Fruit fly (Drosophila melanogaster) whole organism, prepupa: ENCODE measurements around the gene oc.

Experiments
- CG10669 ChIP-seq: fragments of 200-800 bp; sonication (Bioruptor generic); optimal IDR thresholded peaks from 3 replicates; lab custom pipeline; 2018; ENCODE audit warnings: missing biosample characterization, mild to moderate bottlenecking, missing genetic modification characterization, moderate library complexity
- CG11902 ChIP-seq: fragments of 200-800 bp; sonication (Bioruptor generic); optimal IDR thresholded peaks from 3 replicates; lab custom pipeline; 2016; ENCODE audit warnings: missing biosample characterization, missing genetic modification characterization
- CG15336 ChIP-seq: fragments of 200-800 bp; sonication (Bioruptor generic); IDR thresholded peaks from 2 replicates; pipeline ENCODE4 v1.3.6; 2022; ENCODE audit warnings: missing biosample characterization, missing genetic modification characterization
- CG1621 ChIP-seq: fragments of 200-800 bp; sonication (Bioruptor generic); optimal IDR thresholded peaks from 3 replicates; lab custom pipeline; 2018; ENCODE audit warnings: missing biosample characterization, mild to moderate bottlenecking, missing genetic modification characterization
- CG34406 ChIP-seq: fragments of 200-800 bp; sonication (Bioruptor generic); optimal IDR thresholded peaks from 3 replicates; lab custom pipeline; 2016; ENCODE audit warnings: missing biosample characterization, missing genetic modification characterization
- CG6163 ChIP-seq: fragments of 200-800 bp; sonication (Bioruptor generic); IDR thresholded peaks from 3 replicates; pipeline ENCODE4 v1.3.6; 2022; ENCODE audit warnings: missing biosample characterization, missing genetic modification characterization
- CG6808 ChIP-seq: fragments of 200-800 bp; sonication (Bioruptor generic); optimal IDR thresholded peaks from 3 replicates; lab custom pipeline; 2017; ENCODE audit warnings: missing biosample characterization, missing genetic modification characterization, mild to moderate bottlenecking, moderate library complexity, missing genetic modification reagents
- CG8119 ChIP-seq: fragments of 200-800 bp; sonication (Bioruptor generic); IDR thresholded peaks from 3 replicates; pipeline ENCODE4 v1.3.6; 2022; ENCODE audit warnings: missing biosample characterization, missing genetic modification characterization
- CG8319 ChIP-seq: fragments of 200-800 bp; sonication (Bioruptor generic); optimal IDR thresholded peaks from 3 replicates; lab custom pipeline; 2016; ENCODE audit warnings: missing biosample characterization, missing genetic modification characterization
- CG9139 ChIP-seq: fragments of 200-800 bp; sonication (Bioruptor generic); optimal IDR thresholded peaks from 3 replicates; lab custom pipeline; 2017; ENCODE audit warnings: missing biosample characterization, mild to moderate bottlenecking, missing genetic modification characterization
- Eip78C ChIP-seq: fragments of 200-800 bp; sonication (Bioruptor generic); peaks from one replicate; lab custom pipeline; 2016; ENCODE audit warnings: missing biosample characterization, missing genetic modification characterization
- Met ChIP-seq: fragments of 200-800 bp; sonication (Bioruptor generic); optimal IDR thresholded peaks from 3 replicates; lab custom pipeline; 2016; ENCODE audit warnings: missing biosample characterization, missing genetic modification characterization
- dsx ChIP-seq: fragments of 200-800 bp; optimal IDR thresholded peaks from 3 replicates; lab custom pipeline; 2019; ENCODE audit warnings: missing biosample characterization, mild to moderate bottlenecking, missing genetic modification characterization, moderate library complexity; ENCODE audit not compliant: poor library complexity, severe bottlenecking
- eg ChIP-seq: fragments of 200-800 bp; sonication (Bioruptor generic); IDR thresholded peaks from 3 replicates; pipeline ENCODE4 v1.3.6; 2022; ENCODE audit warnings: missing biosample characterization, missing genetic modification characterization
- salr ChIP-seq, 2 experiments: fragments of 200-800 bp; sonication (Bioruptor generic); optimal IDR thresholded peaks; 3 replicates each; lab custom pipeline; 2016 to 2018; ENCODE audit warnings: missing biosample characterization in 2 of 2, missing genetic modification characterization in 2 of 2, mild to moderate bottlenecking in 1 of 2
- spab ChIP-seq: fragments of 200-800 bp; sonication (Bioruptor generic); optimal IDR thresholded peaks from 2 replicates; lab custom pipeline; 2017; ENCODE audit warnings: missing biosample characterization, mild to moderate bottlenecking, missing genetic modification characterization, missing genetic modification reagents
- ss ChIP-seq, 2 experiments: fragments of 200-800 bp; sonication (Bioruptor generic); optimal IDR thresholded peaks; 2 replicates in 1 of 2; 3 replicates in 1 of 2; lab custom pipeline; 2017 to 2018; ENCODE audit warnings: mild to moderate bottlenecking in 2 of 2, missing biosample characterization in 2 of 2, missing genetic modification characterization in 2 of 2, moderate library complexity in 1 of 2
- vri ChIP-seq: fragments of 200-800 bp; sonication (Bioruptor generic); optimal IDR thresholded peaks from 3 replicates; lab custom pipeline; 2016; ENCODE audit warnings: missing biosample characterization, mild to moderate bottlenecking, missing genetic modification characterization

Gene oc

DNA sequence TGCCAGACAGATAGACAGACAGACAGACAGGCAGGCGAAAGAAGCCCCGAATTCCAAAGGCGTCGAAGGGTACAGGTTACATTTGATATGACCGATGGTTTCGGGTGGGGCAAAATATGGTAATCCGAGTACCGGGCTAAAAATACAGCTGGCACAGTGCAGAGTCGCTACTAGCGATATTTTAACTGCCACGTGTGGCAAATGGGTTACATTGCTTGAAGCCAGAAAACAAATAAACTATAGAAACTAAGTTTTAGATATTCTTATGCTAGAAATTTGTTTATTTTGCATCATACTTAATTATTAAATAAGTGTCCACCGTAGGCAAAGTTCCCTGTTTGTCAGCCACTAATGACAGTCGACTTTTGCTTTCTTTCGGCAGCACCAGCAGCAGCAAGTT is 67.3 kb downstream of the oc start:
- no peak for TF ChIP-seq vri (GFP tag; lab: Kevin White, UChicago)
- peak; percentile 43 for TF ChIP-seq Eip78C (GFP tag; lab: Kevin White, UChicago)

DNA sequence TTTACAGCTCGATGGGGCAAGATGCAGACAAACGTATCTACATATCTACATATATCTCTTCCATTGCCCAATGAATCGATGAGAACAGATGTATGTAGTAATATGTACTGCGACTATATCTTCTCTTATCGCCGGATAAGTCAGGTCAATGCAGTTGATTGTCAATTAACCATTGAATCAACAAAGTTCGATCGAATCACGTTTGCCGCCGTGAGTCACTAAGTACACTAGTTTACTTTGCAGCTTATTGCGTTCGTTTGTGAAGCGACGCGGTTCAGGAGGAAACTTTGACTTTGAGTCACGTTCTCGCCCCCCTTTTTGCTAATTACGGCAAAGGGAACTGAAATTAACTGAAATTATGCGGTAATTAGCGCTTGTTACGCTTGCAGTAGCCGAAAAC is 69.7 kb downstream of the oc start:
- TF ChIP-seq CG1621 (tag; lab: Kevin White, UChicago) (no peak), salr (GFP tag; optimal IDR thresholded peaks at IDR 0.05; lab: Kevin White, UChicago) (peak in 1 of 2 experiments; percentile 7), CG11902 (GFP tag; lab: Kevin White, UChicago) (no peak), CG6808 (GFP tag; lab: Kevin White, UChicago) (peak; percentile 25), eg (GFP tag; lab: Robert Waterston, UW) (no peak), CG8319 (GFP tag; lab: Kevin White, UChicago) (no peak), CG15336 (GFP tag; lab: Robert Waterston, UW) (no peak), CG6163 (GFP tag; lab: Robert Waterston, UW) (no peak), CG8119 (GFP tag; lab: Robert Waterston, UW) (0 out of 3 replicates have a peak, but pooled peaks have one; percentile 13), ss (GFP tag; optimal IDR thresholded peaks at IDR 0.05; lab: Kevin White, UChicago) (peak; percentile 26 to 55), dsx (no peak), CG9139 (GFP tag; lab: Kevin White, UChicago) (peak; percentile 15), spab (peak; percentile 14), Eip78C (GFP tag; lab: Kevin White, UChicago) (peak; percentile 63), CG34406 (GFP tag; lab: Kevin White, UChicago) (no peak), CG10669 (GFP tag; lab: Kevin White, UChicago) (peak; percentile 35), Met (GFP tag; lab: Kevin White, UChicago) (no peak)
